Worm (Caenorhabditis elegans): ENCODE measurements around the gene nlp-22.

DNA sequence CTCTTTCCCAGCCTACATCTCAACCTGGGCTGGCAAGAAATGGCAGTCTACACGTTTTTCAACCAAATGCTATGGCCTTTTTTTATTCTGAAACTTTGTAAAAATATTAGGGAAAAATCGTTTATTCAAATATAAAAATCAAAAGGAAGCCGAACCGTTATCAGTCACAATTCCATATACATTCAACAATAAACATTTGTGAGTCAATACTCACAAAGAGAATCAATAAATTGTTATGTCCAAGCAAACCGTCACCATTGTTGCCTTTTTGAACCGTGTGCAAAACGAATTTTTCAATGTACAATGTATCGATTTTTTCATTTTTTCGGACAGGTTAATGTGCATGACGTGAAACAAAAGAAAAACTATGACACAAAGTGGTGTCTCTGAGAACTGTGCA, 27.2 kb upstream of the nlp-22 start:
- no peak for TF ChIP-seq pha-4 (tag; optimal IDR thresholded peaks at IDR 0.05)
- TF ChIP-seq elt-3 (tag; optimal IDR thresholded peaks at IDR 0.05) = no peak
- no peak for TF ChIP-seq lin-13 (tag; optimal IDR thresholded peaks at IDR 0.05)
- no peak for TF ChIP-seq ztf-11 (tag; optimal IDR thresholded peaks at IDR 0.05)
- TF ChIP-seq sem-2 (GFP tag; optimal IDR thresholded peaks at IDR 0.05) = no peak
- TF ChIP-seq mab-5 (tag; optimal IDR thresholded peaks at IDR 0.05) = no peak
- no peak for TF ChIP-seq nhr-12 (tag; optimal IDR thresholded peaks at IDR 0.05)
- TF ChIP-seq nhr-237 (tag; optimal IDR thresholded peaks at IDR 0.05) = no peak
- no peak for TF ChIP-seq lin-32 (GFP tag; optimal IDR thresholded peaks at IDR 0.05)
- no peak for TF ChIP-seq ham-2 (GFP tag; optimal IDR thresholded peaks at IDR 0.05)
- no peak for TF ChIP-seq elt-1 (tag; optimal IDR thresholded peaks at IDR 0.05; ENCODE audit: borderline replicate concordance, insufficient read depth)

Measured in whole organism, mixed stage, embryonic.